Worm (Caenorhabditis elegans) whole organism, late embryonic: ENCODE data around the gene cogc-8.

Experiments used
- ama-1 ChIP-seq: fragments of 150-350 bp; optimal IDR thresholded peaks from 2 replicates; lab custom pipeline; 2014
- ceh-14 ChIP-seq: sonication (generic microtip); optimal IDR thresholded peaks from 2 replicates; lab custom pipeline; 2016; ENCODE audit warnings: missing genotype, missing genetic modification characterization, missing compliant biosample characterization
- ceh-24 ChIP-seq: sonication (generic microtip); optimal IDR thresholded peaks from 2 replicates; lab custom pipeline; 2016; ENCODE audit warnings: mild to moderate bottlenecking, missing genetic modification characterization, missing compliant biosample characterization
- ceh-9 ChIP-seq: sonication (generic microtip); optimal IDR thresholded peaks from 2 replicates; lab custom pipeline; 2016; ENCODE audit warnings: mild to moderate bottlenecking, missing genetic modification characterization, inconsistent platforms, missing compliant biosample characterization
- elt-2 ChIP-seq: sonication (generic microtip); optimal IDR thresholded peaks from 2 replicates; lab custom pipeline; 2016; ENCODE audit warnings: missing genetic modification reagents, missing genetic modification characterization, missing compliant biosample characterization
- fax-1 ChIP-seq: sonication (generic microtip); optimal IDR thresholded peaks from 2 replicates; lab custom pipeline; 2016; ENCODE audit warnings: missing genotype, missing genetic modification characterization, missing compliant biosample characterization
- hlh-30 ChIP-seq: sonication (generic microtip); optimal IDR thresholded peaks from 2 replicates; lab custom pipeline; 2017; ENCODE audit warnings: antibody characterized with exemption, missing genetic modification characterization, missing compliant biosample characterization; ENCODE audit not compliant: insufficient read depth
- lin-11 ChIP-seq: fragments of 200-800 bp; sonication (Bioruptor generic); optimal IDR thresholded peaks from 2 replicates; lab custom pipeline; 2018; ENCODE audit warnings: mild to moderate bottlenecking, missing genetic modification characterization, missing compliant biosample characterization
- nhr-11 ChIP-seq: fragments of 150-350 bp; optimal IDR thresholded peaks from 2 replicates; lab custom pipeline; 2014; ENCODE audit warnings: missing biosample characterization, missing genetic modification characterization
- tbx-2 ChIP-seq: sonication (generic microtip); optimal IDR thresholded peaks from 2 replicates; lab custom pipeline; 2016; ENCODE audit warnings: missing genetic modification characterization, missing compliant biosample characterization
- unc-55 ChIP-seq: sonication (generic microtip); optimal IDR thresholded peaks from 2 replicates; lab custom pipeline; 2017; ENCODE audit warnings: missing biosample characterization, missing genetic modification reagents, missing genetic modification characterization
- zip-5 ChIP-seq: sonication (generic microtip); optimal IDR thresholded peaks from 2 replicates; lab custom pipeline; 2016; ENCODE audit warnings: missing genetic modification characterization, missing compliant biosample characterization

DNA sequence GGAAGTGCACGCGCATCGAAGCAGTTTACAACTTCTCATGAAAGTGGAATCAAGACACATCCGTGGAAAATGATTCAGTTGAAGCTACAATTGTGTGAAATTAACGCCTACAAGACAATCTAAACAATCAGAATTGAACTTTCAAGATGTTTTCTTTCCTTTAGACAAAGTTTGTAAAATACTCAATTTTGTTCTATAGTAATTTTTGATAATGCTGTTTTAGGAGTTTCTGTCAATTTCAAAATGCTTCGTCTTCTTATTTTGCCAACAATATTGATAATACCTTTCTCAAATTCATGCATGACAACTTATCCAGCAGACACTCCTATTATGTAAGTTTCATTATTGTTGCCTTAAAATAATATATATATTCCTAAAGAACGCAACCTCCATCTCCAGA, 28.9 kb downstream of the cogc-8 start, which contains the start of gene T21D12.11:
- no peak for TF ChIP-seq ama-1 (lab: Kevin White, UChicago)
- no peak for TF ChIP-seq nhr-11 (tag; lab: Kevin White, UChicago)
- no peak for TF ChIP-seq ceh-24 (tag; lab: Kevin White, UChicago)
- TF ChIP-seq lin-11, result no peak
- TF ChIP-seq tbx-2 (tag; lab: Kevin White, UChicago), result no peak
- TF ChIP-seq elt-2 (tag; lab: Kevin White, UChicago), result no peak
- no peak for TF ChIP-seq ceh-14 (tag; lab: Kevin White, UChicago)
- no peak for TF ChIP-seq unc-55 (GFP tag; lab: Kevin White, UChicago)
- TF ChIP-seq fax-1 (tag; lab: Kevin White, UChicago), result no peak
- no peak for TF ChIP-seq zip-5 (tag; lab: Kevin White, UChicago)
- no peak for TF ChIP-seq hlh-30
- TF ChIP-seq ceh-9 (tag; lab: Kevin White, UChicago), result no peak
